Worm (Caenorhabditis elegans) whole organism, L4 larva: ENCODE results near the gene uvs-1.
A peak's percentile ranks its signal among the peaks of the same experiment; 100 is the strongest.

ENCODE experiments used
- D1046.2 ChIP-seq: fragments of 200-800 bp; sonication (Bioruptor generic); IDR thresholded peaks from 2 replicates; pipeline ENCODE4 v1.3.6; 2022; ENCODE audit warnings: missing genetic modification characterization, missing compliant biosample characterization
- F26F4.8 ChIP-seq: fragments of 200-800 bp; sonication (Bioruptor generic); conservative IDR thresholded peaks from 2 replicates; pipeline ENCODE4 v1.3.6; 2022; ENCODE audit warnings: missing genetic modification characterization, missing compliant biosample characterization
- F49E8.2 ChIP-seq: sonication (generic microtip); optimal IDR thresholded peaks from 2 replicates; lab custom pipeline; 2016; ENCODE audit warnings: missing compliant biosample characterization, mild to moderate bottlenecking, missing genetic modification characterization, borderline replicate concordance
- R02D3.7 ChIP-seq: fragments of 150-350 bp; sonication (generic microtip); optimal IDR thresholded peaks from 3 replicates; lab custom pipeline; 2014; ENCODE audit warnings: missing biosample characterization, missing genetic modification characterization
- T20F7.1 ChIP-seq: fragments of 200-800 bp; sonication (Bioruptor generic); optimal IDR thresholded peaks from 2 replicates; lab custom pipeline; 2018; ENCODE audit warnings: mild to moderate bottlenecking, missing genetic modification characterization, missing compliant biosample characterization
- Y105C5A.15 ChIP-seq: fragments of 200-800 bp; sonication (Bioruptor generic); IDR thresholded peaks from 2 replicates; pipeline ENCODE4 v1.3.6; 2022; ENCODE audit warnings: missing genetic modification characterization, missing compliant biosample characterization
- Y48G9A.11 ChIP-seq: fragments of 200-800 bp; sonication (Bioruptor generic); IDR thresholded peaks from 2 replicates; pipeline ENCODE4 v1.3.6; 2022; ENCODE audit warnings: missing genetic modification reagents, missing genetic modification characterization, missing compliant biosample characterization
- ZK546.5 ChIP-seq, 2 experiments: sonication (generic microtip); optimal IDR thresholded peaks; 2 replicates each; lab custom pipeline; 2017; ENCODE audit warnings: missing biosample characterization in 2 of 2, missing genetic modification characterization in 2 of 2
- aha-1 ChIP-seq: fragments of 150-350 bp; peaks from one replicate; lab custom pipeline; 2014; ENCODE audit warnings: missing biosample characterization, missing genetic modification characterization
- ceh-20 ChIP-seq: fragments of 200-800 bp; sonication (Bioruptor generic); IDR thresholded peaks from 2 replicates; pipeline ENCODE4 v1.3.6; 2022; ENCODE audit warnings: missing genetic modification reagents, missing genetic modification characterization, missing compliant biosample characterization
- ceh-28 ChIP-seq: fragments of 150-350 bp; optimal IDR thresholded peaks from 2 replicates; lab custom pipeline; 2014; ENCODE audit warnings: missing biosample characterization, missing genetic modification reagents, missing genetic modification characterization
- ceh-32 ChIP-seq: sonication (generic microtip); optimal IDR thresholded peaks from 2 replicates; lab custom pipeline; 2016; ENCODE audit warnings: mild to moderate bottlenecking, missing genetic modification characterization, missing compliant biosample characterization; ENCODE audit not compliant: poor library complexity
- ceh-82 ChIP-seq: sonication (generic microtip); optimal IDR thresholded peaks from 2 replicates; lab custom pipeline; 2017; ENCODE audit warnings: missing biosample characterization, missing genetic modification characterization
- daf-12 ChIP-seq: fragments of 150-350 bp; optimal IDR thresholded peaks from 2 replicates; lab custom pipeline; 2014; ENCODE audit warnings: missing biosample characterization, missing genetic modification reagents, missing genetic modification characterization
- daf-16 ChIP-seq, 3 experiments: sonication (generic microtip); optimal IDR thresholded peaks; 2 replicates each; lab custom pipeline; 2016 to 2017; ENCODE audit warnings: missing genetic modification characterization in 3 of 3, missing genetic modification reagents in 3 of 3, mild to moderate bottlenecking in 2 of 3, missing compliant biosample characterization in 2 of 3, missing biosample characterization in 1 of 3, moderate library complexity in 1 of 3
- daf-8 ChIP-seq: fragments of 200-800 bp; sonication (Bioruptor generic); IDR thresholded peaks from 2 replicates; pipeline ENCODE4 v1.3.6; 2022; ENCODE audit warnings: missing genetic modification characterization, missing compliant biosample characterization
- dmd-6 ChIP-seq: fragments of 200-800 bp; sonication (Bioruptor generic); IDR thresholded peaks from 2 replicates; pipeline ENCODE4 v1.3.6; 2022; ENCODE audit warnings: missing genetic modification reagents, missing genetic modification characterization, missing compliant biosample characterization
- dmd-8 ChIP-seq: fragments of 200-800 bp; sonication (Bioruptor generic); IDR thresholded peaks from 2 replicates; pipeline ENCODE4 v1.3.6; 2022; ENCODE audit warnings: missing genetic modification characterization, missing compliant biosample characterization
- dmd-9 ChIP-seq: fragments of 200-800 bp; sonication (Bioruptor generic); IDR thresholded peaks from 2 replicates; pipeline ENCODE4 v1.3.6; 2022; ENCODE audit warnings: missing genetic modification reagents, missing genetic modification characterization, missing compliant biosample characterization
- dpl-1 ChIP-seq: fragments of 150-350 bp; optimal IDR thresholded peaks from 2 replicates; lab custom pipeline; 2014; ENCODE audit warnings: missing biosample characterization, missing genetic modification reagents, missing genetic modification characterization
- duxl-1 ChIP-seq: sonication (generic microtip); optimal IDR thresholded peaks from 2 replicates; lab custom pipeline; 2016; ENCODE audit warnings: mild to moderate bottlenecking, missing genetic modification characterization, moderate library complexity, missing compliant biosample characterization; ENCODE audit not compliant: poor library complexity
- dve-1 ChIP-seq: sonication (generic microtip); optimal IDR thresholded peaks from 2 replicates; lab custom pipeline; 2017; ENCODE audit warnings: antibody characterized with exemption, mild to moderate bottlenecking, missing genetic modification characterization, missing compliant biosample characterization; ENCODE audit not compliant: insufficient read depth
- hif-1 ChIP-seq, 2 experiments: sonication (generic microtip); optimal IDR thresholded peaks; 2 replicates each; lab custom pipeline; 2016 to 2017; ENCODE audit warnings: missing compliant biosample characterization in 2 of 2, missing genetic modification characterization in 2 of 2, missing genetic modification reagents in 2 of 2, missing genotype in 2 of 2, mild to moderate bottlenecking in 1 of 2
- hlh-11 ChIP-seq: fragments of 200-800 bp; sonication (Bioruptor generic); optimal IDR thresholded peaks from 2 replicates; lab custom pipeline; 2018; ENCODE audit warnings: mild to moderate bottlenecking, missing genetic modification characterization, missing compliant biosample characterization
- lim-7 ChIP-seq: fragments of 200-800 bp; sonication (Bioruptor generic); IDR thresholded peaks from 2 replicates; pipeline ENCODE4 v1.3.6; 2022; ENCODE audit warnings: missing genetic modification characterization, missing compliant biosample characterization
- lin-13 ChIP-seq: fragments of 150-350 bp; optimal IDR thresholded peaks from 2 replicates; lab custom pipeline; 2014; ENCODE audit warnings: missing biosample characterization, missing genetic modification reagents, missing genetic modification characterization
- lin-38 ChIP-seq: fragments of 200-800 bp; sonication (Bioruptor generic); IDR thresholded peaks from 2 replicates; pipeline ENCODE4 v1.3.6; 2022; ENCODE audit warnings: missing genetic modification reagents, missing genetic modification characterization, missing compliant biosample characterization
- lsy-2 ChIP-seq, 2 experiments: fragments of 150-350 bp in 1 of 2; sonication (generic microtip) in 1 of 2; optimal IDR thresholded peaks; 2 replicates each; lab custom pipeline; 2014 to 2017; ENCODE audit warnings: missing biosample characterization in 2 of 2, missing genetic modification characterization in 2 of 2
- mdl-1 ChIP-seq, 2 experiments: fragments of 150-350 bp in 1 of 2; sonication (generic microtip) in 1 of 2; optimal IDR thresholded peaks; 2 replicates each; lab custom pipeline; 2014 to 2017; ENCODE audit warnings: missing biosample characterization in 2 of 2, missing genetic modification characterization in 2 of 2
- nhr-102 ChIP-seq: sonication (generic microtip); optimal IDR thresholded peaks from 2 replicates; lab custom pipeline; 2016; ENCODE audit warnings: mild to moderate bottlenecking, missing genetic modification characterization, moderate library complexity, missing compliant biosample characterization
- nhr-28 ChIP-seq: fragments of 150-350 bp; optimal IDR thresholded peaks from 2 replicates; lab custom pipeline; 2014; ENCODE audit warnings: missing biosample characterization, missing genetic modification characterization
- nhr-76 ChIP-seq: fragments of 150-350 bp; optimal IDR thresholded peaks from 2 replicates; lab custom pipeline; 2014; ENCODE audit warnings: missing biosample characterization, missing genetic modification characterization
- nhr-77 ChIP-seq: fragments of 150-350 bp; optimal IDR thresholded peaks from 2 replicates; lab custom pipeline; 2014; ENCODE audit warnings: missing biosample characterization, missing genetic modification characterization
- pha-4 ChIP-seq, 2 experiments: fragments of 150-350 bp in 1 of 2; fragments of 200-800 bp in 1 of 2; sonication (Bioruptor generic) in 1 of 2; IDR thresholded peaks in 1 of 2; optimal IDR thresholded peaks in 1 of 2; 2 replicates each; pipeline versions ENCODE4 v1.3.6 to Lab custom; 2014 to 2022; ENCODE audit warnings: missing genetic modification characterization in 2 of 2, missing genetic modification reagents in 2 of 2, missing biosample characterization in 1 of 2, missing compliant biosample characterization in 1 of 2
- php-3 ChIP-seq: fragments of 200-800 bp; sonication (Bioruptor generic); IDR thresholded peaks from 2 replicates; pipeline ENCODE4 v1.3.6; 2022; ENCODE audit warnings: missing genetic modification reagents, missing genetic modification characterization, missing compliant biosample characterization
- pqm-1 ChIP-seq: sonication (generic microtip); optimal IDR thresholded peaks from 2 replicates; lab custom pipeline; 2017; ENCODE audit warnings: missing biosample characterization, missing genetic modification characterization
- sdz-12 ChIP-seq: fragments of 200-800 bp; sonication (Bioruptor generic); optimal IDR thresholded peaks from 2 replicates; lab custom pipeline; 2018; ENCODE audit warnings: mild to moderate bottlenecking, missing genetic modification characterization, missing compliant biosample characterization
- snpc-4 ChIP-seq: fragments of 150-350 bp; optimal IDR thresholded peaks from 2 replicates; lab custom pipeline; 2014; ENCODE audit warnings: missing biosample characterization, missing genetic modification characterization
- spr-3 ChIP-seq: fragments of 200-800 bp; sonication (Bioruptor generic); optimal IDR thresholded peaks from 2 replicates; lab custom pipeline; 2018; ENCODE audit warnings: mild to moderate bottlenecking, missing genetic modification characterization, missing compliant biosample characterization
- tra-1 ChIP-seq: fragments of 200-800 bp; sonication (Bioruptor generic); IDR thresholded peaks from 2 replicates; pipeline ENCODE4 v1.3.6; 2022; ENCODE audit warnings: missing genetic modification reagents, missing genetic modification characterization, missing compliant biosample characterization
- unc-130 ChIP-seq: sonication (generic microtip); optimal IDR thresholded peaks from 2 replicates; lab custom pipeline; 2016; ENCODE audit warnings: missing genetic modification reagents, missing genetic modification characterization, missing compliant biosample characterization
- unc-39 ChIP-seq: sonication (generic microtip); optimal IDR thresholded peaks from 2 replicates; lab custom pipeline; 2017; ENCODE audit warnings: missing biosample characterization, missing genetic modification characterization

Gene uvs-1

ce11 chrV:7814601-7815000 lies 10.6 kb upstream of the uvs-1 start, which contains the start of gene ZK742.6:
ZK742.6 (minus strand) TSS chrV:7814942.
- TF ChIP-seq spr-3 (GFP tag; lab: Kevin White, UChicago) (no peak), ceh-32 (tag; lab: Kevin White, UChicago) (no peak), F26F4.8 (GFP tag; lab: Robert Waterston, UW) (no peak), ZK546.5 (tag; optimal IDR thresholded peaks at IDR 0.05; lab: Kevin White, UChicago) (no peak), aha-1 (tag; lab: Kevin White, UChicago) (no peak), mdl-1 (tag; optimal IDR thresholded peaks at IDR 0.05; lab: Kevin White, UChicago) (no peak), daf-8 (no peak), unc-130 (no peak), lin-13 (GFP tag; lab: Kevin White, UChicago) (no peak), Y105C5A.15 (no peak)

ce11 chrV:7811758-7812157 lies 7.8 kb upstream of the uvs-1 start, which contains the start of gene ZK742.4:
ZK742.4 (minus strand) TSS chrV:7811792.
- TF ChIP-seq ceh-20, result no peak
- TF ChIP-seq pha-4 (GFP tag; IDR thresholded peaks at IDR 0.05; lab: Robert Waterston, UW), result 0 out of 2 replicates have a peak, but pooled peaks have one; percentile 21
- TF ChIP-seq pha-4 (tag; optimal IDR thresholded peaks at IDR 0.05; lab: Kevin White, UChicago), result no peak
- no peak for TF ChIP-seq nhr-102 (tag; lab: Kevin White, UChicago)
- TF ChIP-seq nhr-28 (tag; lab: Kevin White, UChicago), result peak; percentile 43

ce11 chrV:7810591-7810990 lies 6.6 kb upstream of the uvs-1 start:
- TF ChIP-seq ceh-82 (tag; lab: Kevin White, UChicago) (no peak), aha-1 (tag; lab: Kevin White, UChicago) (peak; percentile 97)

- no peak for TF ChIP-seq ceh-20
- TF ChIP-seq duxl-1 (tag; lab: Kevin White, UChicago), result no peak
- TF ChIP-seq daf-12, result no peak
- peak; percentile 57 for TF ChIP-seq dve-1
- TF ChIP-seq nhr-77 (tag; lab: Kevin White, UChicago), result no peak
- no peak for TF ChIP-seq dpl-1 (GFP tag; lab: Kevin White, UChicago)
- TF ChIP-seq daf-16 (GFP tag; optimal IDR thresholded peaks at IDR 0.05; lab: Kevin White, UChicago), result no peak
- peak; percentile 40 for TF ChIP-seq daf-16 (tag; optimal IDR thresholded peaks at IDR 0.05; lab: Kevin White, UChicago)
- TF ChIP-seq ceh-28, result no peak
- TF ChIP-seq lin-38 (GFP tag; lab: Robert Waterston, UW), result 0 out of 2 replicates have a peak, but pooled peaks have one; percentile 28
- no peak for TF ChIP-seq hif-1 (tag; optimal IDR thresholded peaks at IDR 0.05; lab: Kevin White, UChicago)
- peak; percentile 39 for TF ChIP-seq hlh-11 (tag; lab: Kevin White, UChicago)
- TF ChIP-seq Y105C5A.15, result no peak
- no peak for TF ChIP-seq T20F7.1
- TF ChIP-seq lsy-2 (tag; optimal IDR thresholded peaks at IDR 0.05; lab: Kevin White, UChicago), result no peak
- TF ChIP-seq pqm-1, result peak; percentile 50
- no peak for TF ChIP-seq tra-1 (GFP tag; lab: Robert Waterston, UW)
- TF ChIP-seq aha-1 (tag; lab: Kevin White, UChicago), result peak; percentile 95
- TF ChIP-seq dmd-6 (GFP tag; lab: Robert Waterston, UW), result peak; percentile 71
- no peak for TF ChIP-seq R02D3.7 (tag; lab: Kevin White, UChicago)
- no peak for TF ChIP-seq snpc-4 (tag; lab: Kevin White, UChicago)
- no peak for TF ChIP-seq dmd-8 (GFP tag; lab: Robert Waterston, UW)
- TF ChIP-seq Y48G9A.11, result no peak
- TF ChIP-seq F49E8.2 (tag; lab: Kevin White, UChicago), result no peak
- no peak for TF ChIP-seq sdz-12 (GFP tag; lab: Kevin White, UChicago)
- no peak for TF ChIP-seq lim-7 (GFP tag; lab: Robert Waterston, UW)
- 0 out of 2 replicates have a peak, but pooled peaks have one; percentile 9 for TF ChIP-seq php-3
- no peak for TF ChIP-seq ceh-32 (tag; lab: Kevin White, UChicago)
- no peak for TF ChIP-seq nhr-76 (tag; lab: Kevin White, UChicago)
- no peak for TF ChIP-seq D1046.2
- TF ChIP-seq dmd-9 (GFP tag; lab: Robert Waterston, UW), result no peak
- TF ChIP-seq unc-39, result no peak
These were observed 5.6 kb upstream of the uvs-1 start, which contains the start of gene ZK742.3 for ce11 chrV:7809320-7810256. ZK742.3 (minus strand) TSS chrV:7809912.
